Fruit fly (Drosophila melanogaster) whole organism, prepupa: ENCODE data around the gene CG46525.

Experiments used
- Blimp-1 ChIP-seq: fragments of 200-800 bp; sonication (Bioruptor generic); optimal IDR thresholded peaks from 3 replicates; lab custom pipeline; 2017; ENCODE audit warnings: missing biosample characterization, missing genetic modification characterization, mild to moderate bottlenecking, moderate library complexity, missing genetic modification reagents
- CG10631 ChIP-seq: fragments of 200-800 bp; sonication (Bioruptor generic); optimal IDR thresholded peaks from 2 replicates; lab custom pipeline; 2016; ENCODE audit warnings: missing biosample characterization, missing genetic modification characterization
- CG10669 ChIP-seq: fragments of 200-800 bp; sonication (Bioruptor generic); optimal IDR thresholded peaks from 3 replicates; lab custom pipeline; 2018; ENCODE audit warnings: missing biosample characterization, mild to moderate bottlenecking, missing genetic modification characterization, moderate library complexity
- CG11294 ChIP-seq: fragments of 200-800 bp; sonication (Bioruptor generic); IDR thresholded peaks from 2 replicates; pipeline ENCODE4 v1.3.6; 2022; ENCODE audit warnings: missing biosample characterization, missing genetic modification characterization
- CG11902 ChIP-seq: fragments of 200-800 bp; sonication (Bioruptor generic); optimal IDR thresholded peaks from 3 replicates; lab custom pipeline; 2016; ENCODE audit warnings: missing biosample characterization, missing genetic modification characterization
- CG15336 ChIP-seq: fragments of 200-800 bp; sonication (Bioruptor generic); IDR thresholded peaks from 2 replicates; pipeline ENCODE4 v1.3.6; 2022; ENCODE audit warnings: missing biosample characterization, missing genetic modification characterization
- CG1621 ChIP-seq: fragments of 200-800 bp; sonication (Bioruptor generic); optimal IDR thresholded peaks from 3 replicates; lab custom pipeline; 2018; ENCODE audit warnings: missing biosample characterization, mild to moderate bottlenecking, missing genetic modification characterization
- CG16779 ChIP-seq: fragments of 200-800 bp; sonication (Bioruptor generic); optimal IDR thresholded peaks from 3 replicates; lab custom pipeline; 2017; ENCODE audit warnings: missing biosample characterization, mild to moderate bottlenecking, missing genetic modification characterization
- CG3032 ChIP-seq: fragments of 200-800 bp; optimal IDR thresholded peaks from 2 replicates; lab custom pipeline; 2019; ENCODE audit warnings: missing biosample characterization, mild to moderate bottlenecking, missing genetic modification characterization, moderate library complexity
- CG31627 ChIP-seq: fragments of 200-800 bp; sonication (Bioruptor generic); optimal IDR thresholded peaks from 3 replicates; lab custom pipeline; 2016; ENCODE audit warnings: missing biosample characterization, missing genetic modification characterization
- CG32006 ChIP-seq: fragments of 200-800 bp; sonication (Bioruptor generic); optimal IDR thresholded peaks from 3 replicates; lab custom pipeline; 2017; ENCODE audit warnings: missing biosample characterization, mild to moderate bottlenecking, missing genetic modification characterization
- CG34406 ChIP-seq: fragments of 200-800 bp; sonication (Bioruptor generic); optimal IDR thresholded peaks from 3 replicates; lab custom pipeline; 2016; ENCODE audit warnings: missing biosample characterization, missing genetic modification characterization
- CG3919 ChIP-seq: fragments of 200-800 bp; sonication (Bioruptor generic); optimal IDR thresholded peaks from 3 replicates; lab custom pipeline; 2016; ENCODE audit warnings: missing biosample characterization, missing genetic modification characterization
- CG4318 ChIP-seq: fragments of 200-800 bp; sonication (Bioruptor generic); optimal IDR thresholded peaks from 3 replicates; lab custom pipeline; 2017; ENCODE audit warnings: missing biosample characterization, mild to moderate bottlenecking, missing genetic modification characterization
- CG6163 ChIP-seq: fragments of 200-800 bp; sonication (Bioruptor generic); IDR thresholded peaks from 3 replicates; pipeline ENCODE4 v1.3.6; 2022; ENCODE audit warnings: missing biosample characterization, missing genetic modification characterization
- CG6808 ChIP-seq: fragments of 200-800 bp; sonication (Bioruptor generic); optimal IDR thresholded peaks from 3 replicates; lab custom pipeline; 2017; ENCODE audit warnings: missing biosample characterization, missing genetic modification characterization, mild to moderate bottlenecking, moderate library complexity, missing genetic modification reagents
- CG6854 ChIP-seq: fragments of 200-800 bp; sonication (Bioruptor generic); optimal IDR thresholded peaks from 2 replicates; lab custom pipeline; 2017; ENCODE audit warnings: missing biosample characterization, mild to moderate bottlenecking, missing genetic modification characterization
- CG7368 ChIP-seq: fragments of 200-800 bp; sonication (Bioruptor generic); optimal IDR thresholded peaks from 3 replicates; lab custom pipeline; 2016; ENCODE audit warnings: missing biosample characterization, missing genetic modification characterization
- CG8119 ChIP-seq: fragments of 200-800 bp; sonication (Bioruptor generic); IDR thresholded peaks from 3 replicates; pipeline ENCODE4 v1.3.6; 2022; ENCODE audit warnings: missing biosample characterization, missing genetic modification characterization
- CG8319 ChIP-seq: fragments of 200-800 bp; sonication (Bioruptor generic); optimal IDR thresholded peaks from 3 replicates; lab custom pipeline; 2016; ENCODE audit warnings: missing biosample characterization, missing genetic modification characterization
- CG8632 ChIP-seq: fragments of 200-800 bp; sonication (Bioruptor generic); optimal IDR thresholded peaks from 3 replicates; lab custom pipeline; 2016; ENCODE audit warnings: missing biosample characterization, missing genetic modification characterization
- CG9139 ChIP-seq: fragments of 200-800 bp; sonication (Bioruptor generic); optimal IDR thresholded peaks from 3 replicates; lab custom pipeline; 2017; ENCODE audit warnings: missing biosample characterization, mild to moderate bottlenecking, missing genetic modification characterization
- Eip75B ChIP-seq: fragments of 200-800 bp; sonication (Bioruptor generic); optimal IDR thresholded peaks from 3 replicates; lab custom pipeline; 2016; ENCODE audit warnings: missing biosample characterization, missing genetic modification characterization
- Eip78C ChIP-seq: fragments of 200-800 bp; sonication (Bioruptor generic); peaks from one replicate; lab custom pipeline; 2016; ENCODE audit warnings: missing biosample characterization, missing genetic modification characterization
- Eip93F ChIP-seq: fragments of 200-800 bp; sonication (Bioruptor generic); optimal IDR thresholded peaks from 2 replicates; lab custom pipeline; 2016; ENCODE audit warnings: missing biosample characterization, mild to moderate bottlenecking, missing genetic modification characterization
- Ets21C ChIP-seq: fragments of 200-800 bp; sonication (Bioruptor generic); optimal IDR thresholded peaks from 3 replicates; lab custom pipeline; 2016; ENCODE audit warnings: missing biosample characterization, missing genetic modification characterization
- Ets96B ChIP-seq: fragments of 200-800 bp; optimal IDR thresholded peaks from 2 replicates; lab custom pipeline; 2019; ENCODE audit warnings: missing biosample characterization, mild to moderate bottlenecking, missing genetic modification characterization, moderate library complexity
- Gug ChIP-seq: fragments of 200-800 bp; sonication (Bioruptor generic); IDR thresholded peaks from 2 replicates; pipeline ENCODE4 v1.3.6; 2022; ENCODE audit warnings: missing biosample characterization, missing genetic modification characterization
- Hr38 ChIP-seq: sonication (Bioruptor generic); optimal IDR thresholded peaks from 2 replicates; lab custom pipeline; 2016; ENCODE audit warnings: missing biosample characterization, missing genetic modification characterization
- Hr39 ChIP-seq: fragments of 200-800 bp; sonication (Bioruptor generic); optimal IDR thresholded peaks from 2 replicates; lab custom pipeline; 2016; ENCODE audit warnings: missing biosample characterization, missing genetic modification characterization
- Hr4 ChIP-seq: fragments of 200-800 bp; sonication (Bioruptor generic); optimal IDR thresholded peaks from 3 replicates; lab custom pipeline; 2016; ENCODE audit warnings: missing biosample characterization, missing genetic modification characterization
- Lpt ChIP-seq: fragments of 200-800 bp; sonication (Bioruptor generic); optimal IDR thresholded peaks from 3 replicates; lab custom pipeline; 2016; ENCODE audit warnings: missing biosample characterization, missing genetic modification characterization
- Met ChIP-seq: fragments of 200-800 bp; sonication (Bioruptor generic); optimal IDR thresholded peaks from 3 replicates; lab custom pipeline; 2016; ENCODE audit warnings: missing biosample characterization, missing genetic modification characterization
- OdsH ChIP-seq: fragments of 200-800 bp; sonication (Bioruptor generic); optimal IDR thresholded peaks from 3 replicates; lab custom pipeline; 2016; ENCODE audit warnings: missing biosample characterization, missing genetic modification characterization
- Smox ChIP-seq: fragments of 200-800 bp; sonication (Bioruptor generic); optimal IDR thresholded peaks from 3 replicates; lab custom pipeline; 2016; ENCODE audit warnings: missing biosample characterization, missing genetic modification characterization
- Sox14 ChIP-seq: fragments of 200-800 bp; sonication (Bioruptor generic); optimal IDR thresholded peaks from 3 replicates; lab custom pipeline; 2016; ENCODE audit warnings: missing biosample characterization, missing genetic modification characterization
- Sox15 ChIP-seq: fragments of 200-800 bp; sonication (Bioruptor generic); optimal IDR thresholded peaks from 3 replicates; lab custom pipeline; 2016; ENCODE audit warnings: missing biosample characterization, missing genetic modification characterization
- achi ChIP-seq: fragments of 200-800 bp; sonication (Bioruptor generic); optimal IDR thresholded peaks from 3 replicates; lab custom pipeline; 2016; ENCODE audit warnings: missing biosample characterization, missing genetic modification characterization
- dsx ChIP-seq: fragments of 200-800 bp; optimal IDR thresholded peaks from 3 replicates; lab custom pipeline; 2019; ENCODE audit warnings: missing biosample characterization, mild to moderate bottlenecking, missing genetic modification characterization, moderate library complexity; ENCODE audit not compliant: poor library complexity, severe bottlenecking
- eg ChIP-seq: fragments of 200-800 bp; sonication (Bioruptor generic); IDR thresholded peaks from 3 replicates; pipeline ENCODE4 v1.3.6; 2022; ENCODE audit warnings: missing biosample characterization, missing genetic modification characterization
- fd59A ChIP-seq: fragments of 200-800 bp; sonication (Bioruptor generic); optimal IDR thresholded peaks from 2 replicates; lab custom pipeline; 2017; ENCODE audit warnings: missing biosample characterization, mild to moderate bottlenecking, missing genetic modification characterization, missing genetic modification reagents
- fd85E ChIP-seq: fragments of 200-800 bp; sonication (Bioruptor generic); optimal IDR thresholded peaks from 3 replicates; lab custom pipeline; 2016; ENCODE audit warnings: missing biosample characterization, missing genetic modification characterization
- fkh ChIP-seq: fragments of 200-800 bp; sonication (Bioruptor generic); optimal IDR thresholded peaks from 3 replicates; lab custom pipeline; 2017; ENCODE audit warnings: missing biosample characterization, mild to moderate bottlenecking, missing genetic modification characterization, moderate library complexity
- pdm3 ChIP-seq: fragments of 200-800 bp; sonication (Bioruptor generic); optimal IDR thresholded peaks from 3 replicates; lab custom pipeline; 2016; ENCODE audit warnings: missing biosample characterization, missing genetic modification characterization
- ss ChIP-seq, 2 experiments: fragments of 200-800 bp; sonication (Bioruptor generic); optimal IDR thresholded peaks; 2 replicates in 1 of 2; 3 replicates in 1 of 2; lab custom pipeline; 2017 to 2018; ENCODE audit warnings: mild to moderate bottlenecking in 2 of 2, missing biosample characterization in 2 of 2, missing genetic modification characterization in 2 of 2, moderate library complexity in 1 of 2
- topi ChIP-seq: fragments of 200-800 bp; sonication (Bioruptor generic); optimal IDR thresholded peaks from 3 replicates; lab custom pipeline; 2016; ENCODE audit warnings: missing biosample characterization, missing genetic modification characterization

The CG46525 gene

dm6 chr3L:17498952-17499710 lies 24.1 kb downstream of the CG46525 start (continued):
- TF ChIP-seq CG9139 (no peak), CG6808 (GFP tag; lab: Kevin White, UChicago) (no peak), CG11294 (GFP tag; lab: Robert Waterston, UW) (no peak), Blimp-1 (no peak), Hr39 (GFP tag; lab: Kevin White, UChicago) (no peak), fkh (GFP tag; lab: Kevin White, UChicago) (no peak), CG8119 (GFP tag; lab: Robert Waterston, UW) (peak; percentile 50; the same call in 2 of the 3 replicates), CG3032 (tag; lab: Kevin White, UChicago) (no peak), Lpt (GFP tag; lab: Kevin White, UChicago) (peak; percentile 6), Met (GFP tag; lab: Kevin White, UChicago) (no peak), fd85E (no peak), Sox15 (GFP tag; lab: Kevin White, UChicago) (no peak), CG6854 (GFP tag; lab: Kevin White, UChicago) (no peak), pdm3 (GFP tag; lab: Kevin White, UChicago) (no peak), dsx (GFP tag; lab: Kevin White, UChicago) (no peak), eg (GFP tag; lab: Robert Waterston, UW) (no peak; the same call in 2 of the 3 replicates), OdsH (GFP tag; lab: Kevin White, UChicago) (peak; percentile 35), Ets21C (GFP tag; lab: Kevin White, UChicago) (no peak), Hr4 (peak; percentile 39), CG16779 (tag; lab: Kevin White, UChicago) (no peak), CG15336 (GFP tag; lab: Robert Waterston, UW) (peak; percentile 58), CG11902 (GFP tag; lab: Kevin White, UChicago) (no peak), Hr38 (no peak), CG10669 (GFP tag; lab: Kevin White, UChicago) (no peak), Eip93F (GFP tag; lab: Kevin White, UChicago) (no peak)

dm6 chr3L:17500315-17500985 lies 25.4 kb downstream of the CG46525 start:
- no peak for TF ChIP-seq CG7368 (GFP tag; lab: Kevin White, UChicago)
- peak; percentile 16 for TF ChIP-seq CG3032 (tag; lab: Kevin White, UChicago)
- no peak for TF ChIP-seq OdsH (GFP tag; lab: Kevin White, UChicago)
- no peak for TF ChIP-seq CG31627
- no peak for TF ChIP-seq topi (GFP tag; lab: Kevin White, UChicago)
- TF ChIP-seq Lpt (GFP tag; lab: Kevin White, UChicago): peak; percentile 73
- TF ChIP-seq CG11294 (GFP tag; lab: Robert Waterston, UW): no peak
- TF ChIP-seq Sox14 (GFP tag; lab: Kevin White, UChicago): peak; percentile 60
- TF ChIP-seq CG8319 (GFP tag; lab: Kevin White, UChicago): no peak
- no peak for TF ChIP-seq CG6854 (GFP tag; lab: Kevin White, UChicago)
- peak; percentile 2 for TF ChIP-seq pdm3 (GFP tag; lab: Kevin White, UChicago)
- no peak for TF ChIP-seq Smox (GFP tag; lab: Kevin White, UChicago)
- peak; percentile 36; the same call in 1 of the 3 replicates for TF ChIP-seq CG8119 (GFP tag; lab: Robert Waterston, UW)
- TF ChIP-seq CG10631 (GFP tag; lab: Kevin White, UChicago): no peak
- TF ChIP-seq Ets21C (GFP tag; lab: Kevin White, UChicago): no peak
- TF ChIP-seq Ets96B: no peak
- TF ChIP-seq CG1621 (tag; lab: Kevin White, UChicago): peak; percentile 47
- TF ChIP-seq Gug (GFP tag; lab: Robert Waterston, UW): no peak
- TF ChIP-seq CG8632 (GFP tag; lab: Kevin White, UChicago): no peak
- peak; percentile 48 for TF ChIP-seq CG6808 (GFP tag; lab: Kevin White, UChicago)
- peak; percentile 77 for TF ChIP-seq Eip78C (GFP tag; lab: Kevin White, UChicago)
- TF ChIP-seq CG3919: no peak
- TF ChIP-seq Eip75B: peak; percentile 18
- TF ChIP-seq CG9139: no peak
- TF ChIP-seq CG4318 (GFP tag; lab: Kevin White, UChicago): no peak
- peak; percentile 18 for TF ChIP-seq CG32006 (GFP tag; lab: Kevin White, UChicago)
- TF ChIP-seq CG6163: peak; percentile 61; the same call in 2 of the 3 replicates
- peak; percentile 67 to 84 for TF ChIP-seq ss (GFP tag; optimal IDR thresholded peaks at IDR 0.05; lab: Kevin White, UChicago)
- TF ChIP-seq fd59A (GFP tag; lab: Kevin White, UChicago): no peak
- TF ChIP-seq dsx (GFP tag; lab: Kevin White, UChicago): peak; percentile 39
- TF ChIP-seq Met (GFP tag; lab: Kevin White, UChicago): no peak
- TF ChIP-seq achi (GFP tag; lab: Kevin White, UChicago): no peak
- TF ChIP-seq CG11902 (GFP tag; lab: Kevin White, UChicago): no peak
- TF ChIP-seq CG34406 (GFP tag; lab: Kevin White, UChicago): no peak
